Worm (Caenorhabditis elegans) whole organism, L4 larva: ENCODE measurements around the gene F28E10.4.

Experiments
- F37D6.2 ChIP-seq: sonication (generic microtip); optimal IDR thresholded peaks from 2 replicates; lab custom pipeline; 2016; ENCODE audit warnings: mild to moderate bottlenecking, missing genetic modification characterization, missing compliant biosample characterization
- R02D3.7 ChIP-seq: fragments of 150-350 bp; sonication (generic microtip); optimal IDR thresholded peaks from 3 replicates; lab custom pipeline; 2014; ENCODE audit warnings: missing biosample characterization, missing genetic modification characterization
- T20F7.1 ChIP-seq: fragments of 200-800 bp; sonication (Bioruptor generic); optimal IDR thresholded peaks from 2 replicates; lab custom pipeline; 2018; ENCODE audit warnings: mild to moderate bottlenecking, missing genetic modification characterization, missing compliant biosample characterization
- T26A8.4 ChIP-seq: fragments of 200-800 bp; sonication (Bioruptor generic); IDR thresholded peaks from 2 replicates; pipeline ENCODE4 v1.3.6; 2022; ENCODE audit warnings: missing genetic modification characterization, missing compliant biosample characterization
- aha-1 ChIP-seq: fragments of 150-350 bp; peaks from one replicate; lab custom pipeline; 2014; ENCODE audit warnings: missing biosample characterization, missing genetic modification characterization
- ama-1 ChIP-seq: fragments of 150-350 bp; optimal IDR thresholded peaks from 2 replicates; lab custom pipeline; 2014; ENCODE audit warnings: inconsistent platforms, mixed read lengths
- arid-1 ChIP-seq: fragments of 200-800 bp; sonication (Bioruptor generic); conservative IDR thresholded peaks from 2 replicates; pipeline ENCODE4 v1.3.6; 2022; ENCODE audit warnings: missing genetic modification reagents, missing genetic modification characterization, missing compliant biosample characterization
- ceh-20 ChIP-seq: fragments of 200-800 bp; sonication (Bioruptor generic); IDR thresholded peaks from 2 replicates; pipeline ENCODE4 v1.3.6; 2022; ENCODE audit warnings: missing genetic modification reagents, missing genetic modification characterization, missing compliant biosample characterization
- ceh-28 ChIP-seq: fragments of 150-350 bp; optimal IDR thresholded peaks from 2 replicates; lab custom pipeline; 2014; ENCODE audit warnings: missing biosample characterization, missing genetic modification reagents, missing genetic modification characterization
- ces-1 ChIP-seq: fragments of 150-350 bp; sonication (generic microtip); optimal IDR thresholded peaks from 4 replicates; lab custom pipeline; 2014; ENCODE audit warnings: missing biosample characterization, missing genetic modification reagents, missing genetic modification characterization
- daf-16 ChIP-seq, 3 experiments: sonication (generic microtip); optimal IDR thresholded peaks; 2 replicates each; lab custom pipeline; 2016 to 2017; ENCODE audit warnings: missing genetic modification characterization in 3 of 3, missing genetic modification reagents in 3 of 3, mild to moderate bottlenecking in 2 of 3, missing compliant biosample characterization in 2 of 3, missing biosample characterization in 1 of 3, moderate library complexity in 1 of 3
- daf-19 ChIP-seq: fragments of 200-800 bp; sonication (Bioruptor generic); conservative IDR thresholded peaks from 2 replicates; pipeline ENCODE4 v1.3.6; 2022; ENCODE audit warnings: missing genetic modification characterization, missing compliant biosample characterization
- dmd-8 ChIP-seq: fragments of 200-800 bp; sonication (Bioruptor generic); IDR thresholded peaks from 2 replicates; pipeline ENCODE4 v1.3.6; 2022; ENCODE audit warnings: missing genetic modification characterization, missing compliant biosample characterization
- duxl-1 ChIP-seq: sonication (generic microtip); optimal IDR thresholded peaks from 2 replicates; lab custom pipeline; 2016; ENCODE audit warnings: mild to moderate bottlenecking, missing genetic modification characterization, moderate library complexity, missing compliant biosample characterization; ENCODE audit not compliant: poor library complexity
- dve-1 ChIP-seq: sonication (generic microtip); optimal IDR thresholded peaks from 2 replicates; lab custom pipeline; 2017; ENCODE audit warnings: antibody characterized with exemption, mild to moderate bottlenecking, missing genetic modification characterization, missing compliant biosample characterization; ENCODE audit not compliant: insufficient read depth
- fkh-10 ChIP-seq: fragments of 150-350 bp; optimal IDR thresholded peaks from 2 replicates; lab custom pipeline; 2014; ENCODE audit warnings: missing biosample characterization, missing genetic modification reagents, missing genetic modification characterization
- hlh-11 ChIP-seq: fragments of 200-800 bp; sonication (Bioruptor generic); optimal IDR thresholded peaks from 2 replicates; lab custom pipeline; 2018; ENCODE audit warnings: mild to moderate bottlenecking, missing genetic modification characterization, missing compliant biosample characterization
- lin-39 ChIP-seq: fragments of 150-350 bp; optimal IDR thresholded peaks from 2 replicates; lab custom pipeline; 2014; ENCODE audit warnings: missing biosample characterization, missing genetic modification reagents, missing genetic modification characterization
- madf-5 ChIP-seq, 2 experiments: fragments of 200-800 bp; sonication (Bioruptor generic); IDR thresholded peaks; 2 replicates each; pipeline ENCODE4 v1.3.6; 2022; ENCODE audit warnings: missing compliant biosample characterization in 2 of 2, missing genetic modification characterization in 2 of 2
- madf-9 ChIP-seq: fragments of 200-800 bp; sonication (Bioruptor generic); conservative IDR thresholded peaks from 2 replicates; pipeline ENCODE4 v1.3.6; 2022; ENCODE audit warnings: missing genetic modification reagents, missing genetic modification characterization, missing compliant biosample characterization
- mdt-29 ChIP-seq: fragments of 200-800 bp; sonication (Bioruptor generic); IDR thresholded peaks from 2 replicates; pipeline ENCODE4 v1.3.6; 2022; ENCODE audit warnings: missing genetic modification reagents, missing genetic modification characterization, missing compliant biosample characterization
- mep-1 ChIP-seq: fragments of 150-350 bp; sonication (generic microtip); optimal IDR thresholded peaks from 3 replicates; lab custom pipeline; 2014; ENCODE audit warnings: missing biosample characterization, missing genetic modification characterization
- mxl-2 ChIP-seq: fragments of 200-800 bp; sonication (Bioruptor generic); conservative IDR thresholded peaks from 2 replicates; pipeline ENCODE4 v1.3.6; 2022; ENCODE audit warnings: missing genetic modification reagents, missing genetic modification characterization, missing compliant biosample characterization
- nhr-102 ChIP-seq: sonication (generic microtip); optimal IDR thresholded peaks from 2 replicates; lab custom pipeline; 2016; ENCODE audit warnings: mild to moderate bottlenecking, missing genetic modification characterization, moderate library complexity, missing compliant biosample characterization
- nhr-11 ChIP-seq: fragments of 150-350 bp; optimal IDR thresholded peaks from 2 replicates; lab custom pipeline; 2014; ENCODE audit warnings: missing biosample characterization, missing genetic modification characterization
- nhr-25 ChIP-seq: sonication (generic microtip); optimal IDR thresholded peaks from 2 replicates; lab custom pipeline; 2017; ENCODE audit warnings: missing genetic modification characterization, mild to moderate bottlenecking, missing compliant biosample characterization, antibody characterized with exemption, moderate library complexity, borderline replicate concordance; ENCODE audit not compliant: insufficient read depth
- nhr-28 ChIP-seq: fragments of 150-350 bp; optimal IDR thresholded peaks from 2 replicates; lab custom pipeline; 2014; ENCODE audit warnings: missing biosample characterization, missing genetic modification characterization
- nhr-42 ChIP-seq: fragments of 200-800 bp; sonication (Bioruptor generic); IDR thresholded peaks from 2 replicates; pipeline ENCODE4 v1.3.6; 2022; ENCODE audit warnings: missing genetic modification characterization, missing compliant biosample characterization
- nhr-48 ChIP-seq: sonication (generic microtip); optimal IDR thresholded peaks from 2 replicates; lab custom pipeline; 2016; ENCODE audit warnings: mild to moderate bottlenecking, missing genetic modification characterization, missing compliant biosample characterization
- nhr-6 ChIP-seq: fragments of 150-350 bp; optimal IDR thresholded peaks from 2 replicates; lab custom pipeline; 2014; ENCODE audit warnings: missing biosample characterization, missing genetic modification characterization
- nhr-77 ChIP-seq: fragments of 150-350 bp; optimal IDR thresholded peaks from 2 replicates; lab custom pipeline; 2014; ENCODE audit warnings: missing biosample characterization, missing genetic modification characterization
- php-3 ChIP-seq: fragments of 200-800 bp; sonication (Bioruptor generic); IDR thresholded peaks from 2 replicates; pipeline ENCODE4 v1.3.6; 2022; ENCODE audit warnings: missing genetic modification reagents, missing genetic modification characterization, missing compliant biosample characterization
- pqm-1 ChIP-seq: sonication (generic microtip); optimal IDR thresholded peaks from 2 replicates; lab custom pipeline; 2017; ENCODE audit warnings: missing biosample characterization, missing genetic modification characterization
- saeg-2 ChIP-seq: fragments of 200-800 bp; sonication (Bioruptor generic); IDR thresholded peaks from 2 replicates; pipeline ENCODE4 v1.3.6; 2022; ENCODE audit warnings: missing genetic modification reagents, missing genetic modification characterization, missing compliant biosample characterization
- set-16 ChIP-seq: fragments of 200-800 bp; sonication (Bioruptor generic); IDR thresholded peaks from 2 replicates; pipeline ENCODE4 v1.3.6; 2022; ENCODE audit warnings: missing genetic modification reagents, missing genetic modification characterization, missing compliant biosample characterization
- unc-62 ChIP-seq, 3 experiments: fragments of 150-350 bp in 1 of 3; sonication (generic microtip); optimal IDR thresholded peaks in 2 of 3; peaks in 1 of 3; 1 replicate in 1 of 3; 2 replicates in 2 of 3; lab custom pipeline; 2014 to 2017; ENCODE audit warnings: missing biosample characterization in 3 of 3, missing genetic modification characterization in 3 of 3, missing genetic modification reagents in 3 of 3, missing genotype in 1 of 3
- zfp-2 ChIP-seq: sonication (generic microtip); optimal IDR thresholded peaks from 2 replicates; lab custom pipeline; 2016; ENCODE audit warnings: mild to moderate bottlenecking, missing genetic modification characterization, missing compliant biosample characterization

The F28E10.4 gene

DNA sequence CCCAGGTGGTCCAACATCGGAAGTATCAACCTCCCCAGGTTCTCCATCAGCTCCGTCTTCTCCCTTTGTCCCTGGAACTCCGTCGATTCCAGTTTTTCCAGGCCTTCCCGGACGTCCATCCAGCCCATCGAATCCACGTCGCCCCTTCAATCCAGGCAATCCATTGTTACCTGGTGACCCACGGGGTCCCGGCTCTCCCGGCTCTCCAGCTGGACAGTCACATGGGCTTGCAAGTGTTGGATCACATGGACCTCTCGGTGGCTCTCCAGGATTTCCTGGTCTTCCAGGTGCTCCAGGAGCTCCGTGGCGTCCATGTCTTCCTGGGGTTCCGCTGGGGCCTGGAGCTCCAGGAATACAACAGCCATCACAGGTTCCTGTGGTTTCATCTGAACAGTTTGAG is 41.4 kb upstream of the F28E10.4 start:
- TF ChIP-seq set-16 (GFP tag; lab: Robert Waterston, UW) (peak; percentile 90), php-3 (GFP tag; lab: Robert Waterston, UW) (peak; percentile 5; the same call in 1 of the 2 replicates), mep-1 (tag; lab: Kevin White, UChicago) (no peak), duxl-1 (tag; lab: Kevin White, UChicago) (no peak), madf-5 (GFP tag; IDR thresholded peaks at IDR 0.05; lab: Robert Waterston, UW) (0 out of 4 replicates have a peak, but pooled peaks of 1 of the 2 experiments have one; percentile 4), fkh-10 (GFP tag; lab: Kevin White, UChicago) (no peak), zfp-2 (tag; lab: Kevin White, UChicago) (no peak), T20F7.1 (GFP tag; lab: Kevin White, UChicago) (no peak)
- TF ChIP-seq, all 104 proteins: peak for 3

DNA sequence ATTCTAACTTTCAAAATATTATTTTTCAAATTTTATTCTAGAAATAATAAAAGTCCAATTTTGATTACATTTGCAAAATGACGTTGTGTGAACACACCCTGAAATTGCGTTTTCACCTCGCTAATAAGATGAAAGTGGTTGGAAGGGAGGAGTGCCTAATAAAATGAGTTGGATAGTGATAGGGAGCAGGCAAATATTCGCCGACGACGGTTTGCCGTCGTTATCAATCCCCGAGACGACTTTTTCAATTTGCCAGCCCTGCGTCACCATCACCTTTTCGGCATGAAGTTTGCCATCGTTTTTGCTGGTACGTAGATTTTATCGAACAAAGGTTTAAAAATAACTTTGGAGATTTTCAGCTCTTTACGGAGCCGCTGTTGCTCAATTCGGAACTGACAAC is 38.4 kb upstream of the F28E10.4 start, which contains the start of gene nspg-10:
TSS of gene nspg-10 (plus strand) at position 179 of the 400 bp plus-strand sequence.
- TF ChIP-seq nhr-42 (GFP tag; lab: Robert Waterston, UW) (no peak), pqm-1 (tag; lab: Kevin White, UChicago) (peak; percentile 85), ceh-28 (no peak), lin-39 (no peak), ama-1 (lab: Kevin White, UChicago) (no peak), saeg-2 (GFP tag; lab: Robert Waterston, UW) (no peak), F37D6.2 (no peak), nhr-11 (tag; lab: Kevin White, UChicago) (no peak), ceh-20 (GFP tag; lab: Robert Waterston, UW) (no peak), dve-1 (tag; lab: Kevin White, UChicago) (peak; percentile 47), daf-16 (GFP tag; optimal IDR thresholded peaks at IDR 0.05; lab: Kevin White, UChicago) (no peak), daf-16 (tag; optimal IDR thresholded peaks at IDR 0.05; lab: Kevin White, UChicago) (peak; percentile 37), madf-9 (GFP tag; lab: Robert Waterston, UW) (no peak), daf-19 (GFP tag; lab: Robert Waterston, UW) (0 out of 2 replicates have a peak, but pooled peaks have one; percentile 46), php-3 (GFP tag; lab: Robert Waterston, UW) (0 out of 2 replicates have a peak, but pooled peaks have one; percentile 29), dmd-8 (no peak), nhr-28 (tag; lab: Kevin White, UChicago) (peak; percentile 44), hlh-11 (tag; lab: Kevin White, UChicago) (peak; percentile 53), fkh-10 (GFP tag; lab: Kevin White, UChicago) (no peak), R02D3.7 (no peak), mdt-29 (GFP tag; lab: Robert Waterston, UW) (no peak), nhr-48 (tag; lab: Kevin White, UChicago) (no peak), nhr-77 (tag; lab: Kevin White, UChicago) (peak; percentile 37), aha-1 (tag; lab: Kevin White, UChicago) (peak; percentile 88), mxl-2 (GFP tag; lab: Robert Waterston, UW) (no peak), nhr-6 (tag; lab: Kevin White, UChicago) (no peak)

DNA sequence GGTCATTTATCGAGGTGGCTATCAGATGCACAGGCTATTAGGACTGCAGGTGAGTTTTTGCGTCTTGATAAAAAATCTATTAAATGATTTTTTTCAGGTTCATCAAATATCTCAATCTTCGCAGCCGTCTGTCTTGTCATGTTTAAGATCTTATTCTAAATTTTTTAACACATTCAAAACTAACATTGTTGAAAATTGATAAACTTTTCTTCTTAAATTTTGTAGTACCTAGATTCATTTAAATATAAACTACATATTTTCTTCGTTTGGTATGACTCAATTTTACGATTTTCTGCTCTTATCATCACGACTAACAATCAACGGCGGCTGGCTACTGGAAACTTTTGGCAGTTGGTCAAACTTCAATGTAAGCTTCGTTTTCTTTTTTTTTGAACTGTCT is 35.3 kb upstream of the F28E10.4 start, which contains the start of gene F19C7.4:
TSS of gene F19C7.4 (plus strand) at position 301 of the 400 bp plus-strand sequence.
- no peak for TF ChIP-seq nhr-25
- peak in 1 of 2 experiments; percentile 10 for TF ChIP-seq unc-62 (GFP tag; optimal IDR thresholded peaks at IDR 0.05 in 1 of 2; lab: Kevin White, UChicago)
- no peak for TF ChIP-seq unc-62 (tag; optimal IDR thresholded peaks at IDR 0.05; lab: Kevin White, UChicago)
- peak; percentile 36 for TF ChIP-seq nhr-28 (tag; lab: Kevin White, UChicago)
- TF ChIP-seq, all 104 proteins: peak for 2

DNA sequence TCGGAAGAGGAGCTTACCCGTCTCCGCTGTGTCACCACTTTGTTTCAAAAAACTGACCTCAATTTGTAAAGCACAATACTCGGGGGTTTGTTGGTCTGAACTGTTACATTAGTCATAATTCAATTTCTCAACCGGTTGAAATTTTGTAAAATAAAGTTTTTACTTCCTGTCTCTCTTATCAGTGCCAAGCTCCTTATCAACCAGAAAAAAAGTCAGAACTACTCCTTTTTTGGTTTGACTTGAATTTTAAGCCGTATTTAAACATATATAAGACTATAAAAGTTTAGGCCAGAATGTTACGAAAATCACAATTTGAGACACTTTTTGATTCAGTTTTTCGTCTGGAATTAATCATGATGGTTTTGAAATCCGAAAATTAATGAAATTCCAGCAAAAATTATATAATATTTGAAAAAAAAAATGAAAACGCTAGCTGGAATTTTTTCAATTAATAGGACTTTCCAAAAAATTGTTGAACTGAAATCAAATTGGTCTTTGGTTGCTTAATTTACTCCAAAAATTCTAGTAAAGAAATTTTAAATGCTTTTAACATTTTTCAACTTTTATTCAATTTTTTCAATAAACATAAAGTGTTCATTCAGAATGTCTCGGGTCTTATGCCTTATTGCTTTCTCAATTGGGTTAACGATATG is 32.2 kb upstream of the F28E10.4 start, which contains the start of gene F19C7.2:
TSS of gene F19C7.2 (plus strand) at position 603 of the 653 bp plus-strand sequence.
- peak; percentile 47 for TF ChIP-seq nhr-102 (tag; lab: Kevin White, UChicago)
- no peak for TF ChIP-seq arid-1 (GFP tag; lab: Robert Waterston, UW)
- TF ChIP-seq pqm-1 (tag; lab: Kevin White, UChicago): peak; percentile 68
- TF ChIP-seq ces-1 (GFP tag; lab: Kevin White, UChicago): no peak
- peak; percentile 16 for TF ChIP-seq nhr-28 (tag; lab: Kevin White, UChicago)
- no peak for TF ChIP-seq hlh-11 (tag; lab: Kevin White, UChicago)
- no peak for TF ChIP-seq T26A8.4
